Worm (Caenorhabditis elegans): ENCODE data around the gene cup-14.

ce11 chrII:13858352-13858751, 13.7 kb downstream of the cup-14 start:
- no peak for TF ChIP-seq lin-39 (tag; optimal IDR thresholded peaks at IDR 0.05)
- no peak for TF ChIP-seq lsy-2 (tag; optimal IDR thresholded peaks at IDR 0.05)
- TF ChIP-seq jun-1 (tag; optimal IDR thresholded peaks at IDR 0.05), result no peak
- no peak for TF ChIP-seq snpc-4 (tag; optimal IDR thresholded peaks at IDR 0.05)
- TF ChIP-seq unc-130 (GFP tag; optimal IDR thresholded peaks at IDR 0.05), result no peak
- no peak for TF ChIP-seq unc-62 (GFP tag; optimal IDR thresholded peaks at IDR 0.05 in 1 of 2)
- TF ChIP-seq unc-62 (tag; optimal IDR thresholded peaks at IDR 0.05), result no peak
- no peak for TF ChIP-seq F49E8.2 (tag; optimal IDR thresholded peaks at IDR 0.05; ENCODE audit: borderline replicate concordance)
- TF ChIP-seq zag-1 (tag; optimal IDR thresholded peaks at IDR 0.05), result no peak
- no peak for TF ChIP-seq gei-8 (GFP tag; optimal IDR thresholded peaks at IDR 0.05)
- no peak for TF ChIP-seq nhr-237 (tag; optimal IDR thresholded peaks at IDR 0.05)
- no peak for TF ChIP-seq nhr-25 (tag; optimal IDR thresholded peaks at IDR 0.05; ENCODE audit: borderline replicate concordance, insufficient read depth)
- no peak for TF ChIP-seq ZK546.5 (tag; optimal IDR thresholded peaks at IDR 0.05)
- TF ChIP-seq egl-27 (tag; optimal IDR thresholded peaks at IDR 0.05), result no peak

All from whole organism, L4 larva.